Worm (Caenorhabditis elegans) whole organism, early embryonic: Measurements from ENCODE around the gene F26G1.9.

ENCODE experiments used
- B0310.2 ChIP-seq: sonication (generic microtip); optimal IDR thresholded peaks from 2 replicates; lab custom pipeline; 2016; ENCODE audit warnings: mild to moderate bottlenecking, missing genetic modification characterization, missing compliant biosample characterization
- F13C5.2 ChIP-seq: sonication (generic microtip); optimal IDR thresholded peaks from 2 replicates; lab custom pipeline; 2017; ENCODE audit warnings: mild to moderate bottlenecking, missing genetic modification characterization, inconsistent platforms, missing compliant biosample characterization
- aly-1 ChIP-seq: sonication (generic microtip); optimal IDR thresholded peaks from 2 replicates; lab custom pipeline; 2016; ENCODE audit warnings: missing genetic modification characterization, missing compliant biosample characterization
- ama-1 ChIP-seq: fragments of 150-350 bp; optimal IDR thresholded peaks from 2 replicates; lab custom pipeline; 2014
- ceh-13 ChIP-seq: fragments of 200-800 bp; sonication (Bioruptor generic); optimal IDR thresholded peaks from 2 replicates; lab custom pipeline; 2018; ENCODE audit warnings: mild to moderate bottlenecking, missing genetic modification characterization, missing compliant biosample characterization
- ceh-36 ChIP-seq: sonication (generic microtip); optimal IDR thresholded peaks from 2 replicates; lab custom pipeline; 2016; ENCODE audit warnings: missing genetic modification characterization, inconsistent platforms, missing compliant biosample characterization
- ets-7 ChIP-seq: sonication (generic microtip); optimal IDR thresholded peaks from 2 replicates; lab custom pipeline; 2016; ENCODE audit warnings: missing genotype, missing genetic modification characterization, missing compliant biosample characterization
- flt-1 ChIP-seq: fragments of 200-800 bp; sonication (Bioruptor generic); IDR thresholded peaks from 2 replicates; pipeline ENCODE4 v1.3.6; 2022; ENCODE audit warnings: missing genetic modification characterization, missing compliant biosample characterization
- hmbx-1 ChIP-seq: sonication (generic microtip); optimal IDR thresholded peaks from 2 replicates; lab custom pipeline; 2016; ENCODE audit warnings: mild to moderate bottlenecking, missing genetic modification characterization, missing compliant biosample characterization
- hmg-4 ChIP-seq: fragments of 200-800 bp; sonication (Bioruptor generic); optimal IDR thresholded peaks from 2 replicates; lab custom pipeline; 2018; ENCODE audit warnings: mild to moderate bottlenecking, missing genetic modification characterization, missing compliant biosample characterization
- hnd-1 ChIP-seq: sonication (generic microtip); optimal IDR thresholded peaks from 2 replicates; lab custom pipeline; 2016; ENCODE audit warnings: missing genetic modification characterization, missing compliant biosample characterization
- pes-1 ChIP-seq: fragments of 200-800 bp; sonication (Bioruptor generic); IDR thresholded peaks from 2 replicates; pipeline ENCODE4 v1.3.6; 2022; ENCODE audit warnings: missing genetic modification reagents, missing genetic modification characterization, missing compliant biosample characterization
- scrt-1 ChIP-seq: fragments of 200-800 bp; sonication (Bioruptor generic); IDR thresholded peaks from 2 replicates; pipeline ENCODE4 v1.3.6; 2022; ENCODE audit warnings: missing genetic modification characterization, missing compliant biosample characterization
- sea-1 ChIP-seq: fragments of 200-800 bp; sonication (Bioruptor generic); conservative IDR thresholded peaks from 2 replicates; pipeline ENCODE4 v1.3.6; 2022; ENCODE audit warnings: missing genetic modification characterization, missing compliant biosample characterization
- tbx-11 ChIP-seq: fragments of 200-800 bp; sonication (Bioruptor generic); IDR thresholded peaks from 2 replicates; pipeline ENCODE4 v1.3.6; 2022; ENCODE audit warnings: missing genetic modification characterization, missing compliant biosample characterization
- tbx-37 ChIP-seq: fragments of 200-800 bp; sonication (Bioruptor generic); conservative IDR thresholded peaks from 2 replicates; pipeline ENCODE4 v1.3.6; 2022; ENCODE audit warnings: missing genetic modification reagents, missing genetic modification characterization, missing compliant biosample characterization
- tra-4 ChIP-seq: sonication (generic microtip); optimal IDR thresholded peaks from 2 replicates; lab custom pipeline; 2017; ENCODE audit warnings: missing genetic modification characterization, missing compliant biosample characterization

F26G1.9 gene

ce11 chrII:4790687-4791086 lies 16.9 kb upstream of the F26G1.9 start:
- TF ChIP-seq pes-1 (GFP tag; lab: Robert Waterston, UW), result no peak
- TF ChIP-seq flt-1, result no peak

DNA sequence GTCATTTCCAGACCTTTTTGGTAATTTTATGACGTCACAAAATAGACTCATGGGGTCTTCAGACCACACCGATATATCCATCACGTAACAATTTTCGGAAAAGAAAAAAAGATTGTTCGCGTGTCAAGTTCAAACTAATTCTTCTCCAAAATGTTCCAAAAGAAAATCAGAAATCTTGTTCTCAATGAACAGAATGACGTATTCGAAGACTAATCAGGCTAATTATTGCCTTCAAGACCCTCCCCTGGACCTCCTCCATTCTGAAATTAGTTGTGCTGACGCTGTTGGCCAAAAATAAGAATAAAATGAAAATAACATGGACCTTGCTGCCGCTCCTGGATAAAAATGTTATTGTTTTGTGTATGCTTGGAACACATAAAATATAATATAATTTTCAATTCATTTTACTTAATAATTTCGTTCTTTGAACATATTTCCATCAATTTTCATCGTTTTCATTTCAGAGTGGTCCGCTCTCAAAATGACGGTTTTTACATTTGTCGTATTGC lies 16.1 kb upstream of the F26G1.9 start, which contains the start of gene F26G1.15:
TSS of gene F26G1.15 (plus strand) at position 459 of the 509 bp plus-strand sequence.
- TF ChIP-seq ceh-36 (tag; lab: Kevin White, UChicago), result no peak
- no peak for TF ChIP-seq ceh-13 (GFP tag; lab: Kevin White, UChicago)
- TF ChIP-seq F13C5.2 (tag; lab: Kevin White, UChicago), result no peak
- no peak for TF ChIP-seq flt-1
- TF ChIP-seq B0310.2, result no peak
- TF ChIP-seq aly-1 (tag; lab: Kevin White, UChicago), result no peak

DNA sequence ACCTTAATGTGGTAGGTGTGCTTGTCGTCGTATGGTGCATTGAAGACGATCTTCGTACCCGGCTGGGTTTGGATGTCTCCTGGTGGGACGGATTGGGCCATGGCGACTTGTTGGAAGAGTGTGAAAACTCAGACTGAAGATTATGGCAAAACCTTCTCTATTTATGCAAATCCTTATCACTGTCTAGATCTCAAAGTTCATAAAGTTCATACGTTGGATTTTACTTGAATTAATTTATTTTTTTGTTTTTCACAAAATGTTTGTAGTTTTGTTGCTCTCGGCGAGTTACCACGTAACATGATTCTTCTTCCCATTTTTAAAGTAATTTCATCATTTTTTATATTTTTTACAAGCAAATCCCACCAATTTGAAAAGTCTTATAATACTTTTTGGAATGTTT lies 12.4 kb upstream of the F26G1.9 start, which contains the start of gene msp-3:
TSS of gene msp-3 (minus strand) at position 101 of the 400 bp plus-strand sequence.
- no peak for TF ChIP-seq ceh-13 (GFP tag; lab: Kevin White, UChicago)
- no peak for TF ChIP-seq hmbx-1 (tag; lab: Kevin White, UChicago)
- no peak for TF ChIP-seq F13C5.2 (tag; lab: Kevin White, UChicago)
- TF ChIP-seq ceh-36 (tag; lab: Kevin White, UChicago), result no peak

- TF ChIP-seq ceh-36 (tag; lab: Kevin White, UChicago) (no peak), tbx-37 (no peak), aly-1 (tag; lab: Kevin White, UChicago) (no peak), pes-1 (GFP tag; lab: Robert Waterston, UW) (no peak), tbx-11 (GFP tag; lab: Robert Waterston, UW) (no peak), sea-1 (no peak), ama-1 (lab: Kevin White, UChicago) (no peak), tra-4 (tag; lab: Kevin White, UChicago) (no peak), hmbx-1 (tag; lab: Kevin White, UChicago) (no peak), B0310.2 (no peak), ceh-13 (GFP tag; lab: Kevin White, UChicago) (no peak), F13C5.2 (tag; lab: Kevin White, UChicago) (no peak), hmg-4 (no peak), ets-7 (no peak), flt-1 (no peak), scrt-1 (GFP tag; lab: Robert Waterston, UW) (no peak), hnd-1 (tag; lab: Kevin White, UChicago) (no peak)
Measured at ce11 chrII:4784436-4784835, 10.6 kb upstream of the F26G1.9 start, which contains the start of gene nep-12. Gene nep-12 (minus strand): TSS chrII:4784536.

DNA sequence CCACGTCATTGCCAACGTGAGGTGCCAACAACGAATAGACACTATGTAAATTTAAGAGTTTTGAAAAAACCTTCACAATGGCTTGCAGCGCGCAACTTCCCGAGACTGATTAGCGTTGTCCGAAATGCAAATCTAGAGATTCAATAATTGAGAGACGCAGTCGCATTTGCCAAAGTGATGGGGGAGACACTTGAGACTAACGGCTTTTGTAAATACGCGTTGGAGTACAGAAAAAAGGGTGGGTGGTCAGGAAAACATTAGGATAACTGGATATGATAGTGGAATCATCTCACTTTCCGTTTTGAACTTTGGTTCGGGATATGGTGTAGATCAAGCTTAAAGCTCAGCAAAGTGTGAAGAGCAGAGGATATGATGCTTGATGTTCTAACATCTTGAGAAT lies 6.0 kb upstream of the F26G1.9 start:
- TF ChIP-seq flt-1, result no peak
- TF ChIP-seq tra-4 (tag; lab: Kevin White, UChicago), result no peak
- TF ChIP-seq tbx-11 (GFP tag; lab: Robert Waterston, UW), result no peak
- no peak for TF ChIP-seq pes-1 (GFP tag; lab: Robert Waterston, UW)

DNA sequence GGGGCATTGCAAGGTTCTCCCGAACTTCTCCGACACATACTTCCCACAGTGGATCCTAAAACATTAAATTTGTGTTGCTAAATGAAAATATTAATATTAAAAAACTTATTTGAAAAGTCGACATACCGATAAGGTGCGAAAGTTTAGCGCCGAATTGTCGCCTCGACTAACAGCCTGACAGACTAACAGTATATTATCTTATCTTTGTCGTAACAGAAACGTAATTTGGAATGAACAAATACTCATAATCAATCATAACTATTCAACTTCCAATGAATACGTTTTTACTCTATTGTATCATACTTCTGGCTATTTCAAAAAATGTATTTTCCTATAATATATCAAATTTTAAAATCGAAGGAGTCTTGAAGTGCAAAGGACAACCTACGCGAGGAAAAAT lies 3.1 kb upstream of the F26G1.9 start, which contains the start of gene F26G1.11:
TSS of gene F26G1.11 (plus strand) at position 205 of the 400 bp plus-strand sequence.
- no peak for TF ChIP-seq sea-1
- no peak for TF ChIP-seq F13C5.2 (tag; lab: Kevin White, UChicago)
- TF ChIP-seq hnd-1 (tag; lab: Kevin White, UChicago), result no peak
- TF ChIP-seq pes-1 (GFP tag; lab: Robert Waterston, UW), result no peak
- no peak for TF ChIP-seq ceh-36 (tag; lab: Kevin White, UChicago)
- TF ChIP-seq ceh-13 (GFP tag; lab: Kevin White, UChicago), result no peak
- no peak for TF ChIP-seq tra-4 (tag; lab: Kevin White, UChicago)
- TF ChIP-seq ama-1 (lab: Kevin White, UChicago), result no peak
- TF ChIP-seq B0310.2, result no peak

- TF ChIP-seq hnd-1 (tag; lab: Kevin White, UChicago), result no peak
- no peak for TF ChIP-seq tbx-37
- TF ChIP-seq sea-1, result no peak
- TF ChIP-seq B0310.2, result no peak
- TF ChIP-seq scrt-1 (GFP tag; lab: Robert Waterston, UW), result no peak
- no peak for TF ChIP-seq pes-1 (GFP tag; lab: Robert Waterston, UW)
- TF ChIP-seq hmg-4, result no peak
- no peak for TF ChIP-seq ceh-13 (GFP tag; lab: Kevin White, UChicago)
- TF ChIP-seq tra-4 (tag; lab: Kevin White, UChicago), result no peak
- TF ChIP-seq ama-1 (lab: Kevin White, UChicago), result no peak
Measured at ce11 chrII:4775802-4776201, 2.0 kb upstream of the F26G1.9 start.

- no peak for TF ChIP-seq tbx-11 (GFP tag; lab: Robert Waterston, UW)
- no peak for TF ChIP-seq tra-4 (tag; lab: Kevin White, UChicago)
- no peak for TF ChIP-seq hnd-1 (tag; lab: Kevin White, UChicago)
- TF ChIP-seq B0310.2, result no peak
- TF ChIP-seq hmg-4, result no peak
- no peak for TF ChIP-seq aly-1 (tag; lab: Kevin White, UChicago)
- TF ChIP-seq F13C5.2 (tag; lab: Kevin White, UChicago), result no peak
- no peak for TF ChIP-seq ceh-13 (GFP tag; lab: Kevin White, UChicago)
- no peak for TF ChIP-seq pes-1 (GFP tag; lab: Robert Waterston, UW)
- no peak for TF ChIP-seq hmbx-1 (tag; lab: Kevin White, UChicago)
- TF ChIP-seq scrt-1 (GFP tag; lab: Robert Waterston, UW), result no peak
- TF ChIP-seq ets-7, result no peak
- no peak for TF ChIP-seq sea-1
- no peak for TF ChIP-seq tbx-37
- TF ChIP-seq ama-1 (lab: Kevin White, UChicago), result no peak
- no peak for TF ChIP-seq flt-1
- TF ChIP-seq ceh-36 (tag; lab: Kevin White, UChicago), result no peak
Measured at ce11 chrII:4772441-4772840, 1.4 kb downstream of the F26G1.9 start.
